Worm (Caenorhabditis elegans): ENCODE data around the gene dkc-1.

dkc-1 gene

ce11 chrIII:10746406-10746807 lies 1.8 kb upstream of the dkc-1 start (continued):
- TF ChIP-seq dpff-1 (tag; optimal IDR thresholded peaks at IDR 0.05) = peak; percentile 18
- no peak for TF ChIP-seq lsy-27 (tag; optimal IDR thresholded peaks at IDR 0.05; ENCODE audit: borderline replicate concordance, insufficient read depth)
- no peak for TF ChIP-seq lin-40 (tag; optimal IDR thresholded peaks at IDR 0.05)
- TF ChIP-seq rpc-1 (optimal IDR thresholded peaks at IDR 0.05) = no peak
- TF ChIP-seq rpc-1 (tag; optimal IDR thresholded peaks at IDR 0.05) = peak; percentile 6
- peak; percentile 40 for TF ChIP-seq F57C9.4 (tag; optimal IDR thresholded peaks at IDR 0.05)
- TF ChIP-seq B0019.2 (GFP tag; conservative IDR thresholded peaks at IDR 0.05) = peak; percentile 51; the same call in 1 of the 2 replicates
- TF ChIP-seq ekl-4 (GFP tag; IDR thresholded peaks at IDR 0.05) = peak; percentile 89
- TF ChIP-seq F22D6.2 (tag; optimal IDR thresholded peaks at IDR 0.05) = no peak
- peak; percentile 49 for TF ChIP-seq ets-4 (GFP tag; optimal IDR thresholded peaks at IDR 0.05)
- peak; percentile 93 for TF ChIP-seq F49E8.2 (tag; optimal IDR thresholded peaks at IDR 0.05; ENCODE audit: insufficient read depth)
- TF ChIP-seq ztf-26 (tag; optimal IDR thresholded peaks at IDR 0.05) = no peak
- TF ChIP-seq sptf-2 (GFP tag; optimal IDR thresholded peaks at IDR 0.05) = no peak
- TF ChIP-seq pbrm-1 (GFP tag; IDR thresholded peaks at IDR 0.05) = peak; percentile 75; the same call in 1 of the 2 replicates
- TF ChIP-seq attf-5 (GFP tag; optimal IDR thresholded peaks at IDR 0.05) = peak; percentile 53
- TF ChIP-seq ztf-22 (GFP tag; optimal IDR thresholded peaks at IDR 0.05) = peak; percentile 25
- TF ChIP-seq chd-7 (tag; optimal IDR thresholded peaks at IDR 0.05) = peak; percentile 61
- TF ChIP-seq lin-26 (GFP tag; IDR thresholded peaks at IDR 0.05) = peak; percentile 87
- peak; percentile 91 for TF ChIP-seq snpc-3.4 (tag; optimal IDR thresholded peaks at IDR 0.05)
- no peak for TF ChIP-seq nhr-27 (tag; optimal IDR thresholded peaks at IDR 0.05)
- peak; percentile 98 for TF ChIP-seq hrde-1 (tag; optimal IDR thresholded peaks at IDR 0.05; ENCODE audit: borderline replicate concordance)
- TF ChIP-seq tbp1 (GFP tag; optimal IDR thresholded peaks at IDR 0.05) = peak; percentile 52
- TF ChIP-seq dpl-1 (GFP tag; optimal IDR thresholded peaks at IDR 0.05) = peak; percentile 6
- no peak for TF ChIP-seq nhr-80 (tag; optimal IDR thresholded peaks at IDR 0.05)
- TF ChIP-seq madf-6 (GFP tag; IDR thresholded peaks at IDR 0.05) = peak; percentile 86
- TF ChIP-seq egrh-3 (GFP tag; IDR thresholded peaks at IDR 0.05) = 0 out of 2 replicates have a peak, but pooled peaks have one; percentile 7
- peak; percentile 14 for TF ChIP-seq ceh-27 (GFP tag; optimal IDR thresholded peaks at IDR 0.05)
- TF ChIP-seq snpc-4 (GFP tag; optimal IDR thresholded peaks at IDR 0.05) = no peak
- TF ChIP-seq snpc-4 (tag; optimal IDR thresholded peaks at IDR 0.05) = peak in 1 of 4 experiments; percentile 56
- TF ChIP-seq F52B5.7 (tag; optimal IDR thresholded peaks at IDR 0.05) = peak; percentile 73
- no peak for TF ChIP-seq F55B11.4 (tag; optimal IDR thresholded peaks at IDR 0.05; ENCODE audit: borderline replicate concordance, insufficient read depth)
- peak; percentile 32 for TF ChIP-seq F23B12.7 (tag; optimal IDR thresholded peaks at IDR 0.05; ENCODE audit: insufficient read depth)
- peak; percentile 77 for TF ChIP-seq F10E7.11 (tag; optimal IDR thresholded peaks at IDR 0.05)
- TF ChIP-seq K12H6.12 (tag; optimal IDR thresholded peaks at IDR 0.05) = no peak
- no peak for TF ChIP-seq lag-1 (GFP tag; IDR thresholded peaks at IDR 0.05)
- TF ChIP-seq ztf-28 (GFP tag; IDR thresholded peaks at IDR 0.05) = no peak
- TF ChIP-seq hlh-26 (GFP tag; conservative IDR thresholded peaks at IDR 0.05) = no peak
- peak; percentile 62 for TF ChIP-seq efl-1 (GFP tag; optimal IDR thresholded peaks at IDR 0.05)
- peak; percentile 84 for TF ChIP-seq madf-3 (GFP tag; IDR thresholded peaks at IDR 0.05)
- TF ChIP-seq C06A6.2 (GFP tag; conservative IDR thresholded peaks at IDR 0.05) = no peak
- TF ChIP-seq Y53G8AR.9 (GFP tag; conservative IDR thresholded peaks at IDR 0.05) = peak; percentile 94
- TF ChIP-seq mcd-1 (GFP tag; IDR thresholded peaks at IDR 0.05) = peak; percentile 37
- 0 out of 2 replicates have a peak, but pooled peaks have one; percentile 49 for TF ChIP-seq cebp-2 (GFP tag; IDR thresholded peaks at IDR 0.05)
- peak; percentile 11; the same call in 1 of the 2 replicates for TF ChIP-seq ztf-25 (GFP tag; IDR thresholded peaks at IDR 0.05)
- no peak for TF ChIP-seq hmg-20 (GFP tag; IDR thresholded peaks at IDR 0.05)
- no peak for TF ChIP-seq lir-1 (GFP tag; conservative IDR thresholded peaks at IDR 0.05)
- peak; percentile 73; the same call in 1 of the 2 replicates for TF ChIP-seq Y56A3A.18 (GFP tag; IDR thresholded peaks at IDR 0.05)
- TF ChIP-seq ceh-40 (GFP tag; IDR thresholded peaks at IDR 0.05) = peak; percentile 70; the same call in 1 of the 2 replicates
